Worm (Caenorhabditis elegans): ENCODE measurements around the gene rrp-1.

The rrp-1 gene

ce11 chrIV:9944279-9944678, 37.8 kb downstream of the rrp-1 start:
- TF ChIP-seq nhr-129 (tag; optimal IDR thresholded peaks at IDR 0.05) (peak; percentile 15), ceh-82 (tag; optimal IDR thresholded peaks at IDR 0.05) (no peak)

ce11 chrIV:9943214-9943613, 38.9 kb downstream of the rrp-1 start:
- no peak for TF ChIP-seq elt-1 (tag; optimal IDR thresholded peaks at IDR 0.05)
- TF ChIP-seq mab-5 (tag; optimal IDR thresholded peaks at IDR 0.05), result no peak
- TF ChIP-seq alr-1 (tag; optimal IDR thresholded peaks at IDR 0.05), result no peak
- TF ChIP-seq ceh-82 (tag; optimal IDR thresholded peaks at IDR 0.05), result no peak
- TF ChIP-seq sma-3 (GFP tag; optimal IDR thresholded peaks at IDR 0.05), result no peak

- TF ChIP-seq egl-27 (tag; optimal IDR thresholded peaks at IDR 0.05) (no peak), zag-1 (tag; optimal IDR thresholded peaks at IDR 0.05) (no peak), nhr-10 (tag; optimal IDR thresholded peaks at IDR 0.05) (no peak), F13H6.1 (tag; optimal IDR thresholded peaks at IDR 0.05) (no peak), lin-39 (tag; optimal IDR thresholded peaks at IDR 0.05) (no peak), Y55F3AM.14 (GFP tag; optimal IDR thresholded peaks at IDR 0.05) (no peak), ZK546.5 (tag; optimal IDR thresholded peaks at IDR 0.05) (no peak), sem-4 (tag; optimal IDR thresholded peaks at IDR 0.05) (no peak)
These were observed 48.5 kb downstream of the rrp-1 start, which contains the start of gene spe-29 for ce11 chrIV:9933580-9933979. Gene spe-29 (plus strand): TSS chrIV:9933880.

DNA sequence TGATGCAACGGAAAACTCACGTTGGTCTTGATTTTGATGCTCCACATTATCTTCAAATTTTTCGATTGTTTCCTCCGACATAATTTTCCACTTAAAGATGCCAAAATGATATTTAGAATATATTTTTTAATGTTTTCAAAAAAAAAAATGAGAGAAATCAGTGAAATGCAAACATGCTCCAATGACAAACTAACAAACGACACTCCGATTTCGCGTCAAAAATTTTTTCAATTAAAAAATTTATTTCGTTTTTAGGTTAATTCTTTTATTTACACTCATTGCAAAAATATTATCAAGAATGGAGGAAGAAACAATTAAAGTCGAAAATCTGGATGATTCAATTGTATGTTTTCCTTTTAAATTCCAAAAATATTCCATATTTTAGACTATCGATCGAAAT, 50.0 kb downstream of the rrp-1 start, which contains the start of the genes trmt-10A and F25H8.2:
Gene trmt-10A, minus strand, starts transcription at position 159 of the 400 bp plus-strand sequence.
Gene F25H8.2, plus strand, starts transcription at position 181 of the 400 bp plus-strand sequence.
- TF ChIP-seq nhr-25 (tag; optimal IDR thresholded peaks at IDR 0.05) (no peak), R02D3.7 (tag; optimal IDR thresholded peaks at IDR 0.05) (no peak), sem-4 (tag; optimal IDR thresholded peaks at IDR 0.05) (peak; percentile 22), nhr-21 (tag; optimal IDR thresholded peaks at IDR 0.05) (no peak), ceh-16 (tag; optimal IDR thresholded peaks at IDR 0.05) (no peak), unc-62 (GFP tag; optimal IDR thresholded peaks at IDR 0.05) (no peak), aly-2 (tag; optimal IDR thresholded peaks at IDR 0.05) (no peak), nhr-129 (tag; optimal IDR thresholded peaks at IDR 0.05) (peak; percentile 42), unc-39 (tag; optimal IDR thresholded peaks at IDR 0.05) (no peak), gmeb-1 (tag; optimal IDR thresholded peaks at IDR 0.05) (peak; percentile 33), lsy-2 (tag; optimal IDR thresholded peaks at IDR 0.05) (peak in 1 of 2 experiments; percentile 74), elt-1 (tag; optimal IDR thresholded peaks at IDR 0.05) (no peak), dmd-4 (tag; optimal IDR thresholded peaks at IDR 0.05) (no peak), F13H6.1 (tag; optimal IDR thresholded peaks at IDR 0.05) (no peak), zag-1 (tag; optimal IDR thresholded peaks at IDR 0.05) (peak; percentile 8), C34F6.9 (tag; optimal IDR thresholded peaks at IDR 0.05) (peak; percentile 93), mbf-1 (tag; optimal IDR thresholded peaks at IDR 0.05) (no peak), sma-3 (GFP tag; optimal IDR thresholded peaks at IDR 0.05) (no peak), ztf-11 (tag; optimal IDR thresholded peaks at IDR 0.05) (no peak), ZK546.5 (tag; optimal IDR thresholded peaks at IDR 0.05) (no peak), crh-2 (tag; optimal IDR thresholded peaks at IDR 0.05) (peak; percentile 26), snpc-4 (tag; optimal IDR thresholded peaks at IDR 0.05) (no peak), fos-1 (tag; optimal IDR thresholded peaks at IDR 0.05) (no peak), lin-13 (GFP tag; optimal IDR thresholded peaks at IDR 0.05) (peak; percentile 15), peb-1 (tag; optimal IDR thresholded peaks at IDR 0.05) (no peak), Y55F3AM.14 (GFP tag; optimal IDR thresholded peaks at IDR 0.05) (no peak), elt-3 (tag; optimal IDR thresholded peaks at IDR 0.05) (no peak), nhr-12 (tag; optimal IDR thresholded peaks at IDR 0.05) (no peak), mdl-1 (tag; optimal IDR thresholded peaks at IDR 0.05) (no peak), nhr-6 (tag; optimal IDR thresholded peaks at IDR 0.05) (no peak), lin-11 (tag; optimal IDR thresholded peaks at IDR 0.05) (no peak), ztf-4 (tag; optimal IDR thresholded peaks at IDR 0.05) (no peak), nhr-23 (tag; optimal IDR thresholded peaks at IDR 0.05) (no peak), ceh-82 (tag; optimal IDR thresholded peaks at IDR 0.05) (no peak), nhr-237 (tag; optimal IDR thresholded peaks at IDR 0.05) (no peak), sma-9 (GFP tag; optimal IDR thresholded peaks at IDR 0.05) (no peak), sma-9 (tag; optimal IDR thresholded peaks at IDR 0.05) (no peak), skn-1 (tag; optimal IDR thresholded peaks at IDR 0.05) (no peak), ztf-1 (GFP tag; conservative IDR thresholded peaks at IDR 0.05) (no peak), nhr-10 (tag; optimal IDR thresholded peaks at IDR 0.05) (no peak), nhr-77 (tag; optimal IDR thresholded peaks at IDR 0.05) (no peak), lin-39 (tag; optimal IDR thresholded peaks at IDR 0.05) (no peak), egl-27 (tag; optimal IDR thresholded peaks at IDR 0.05) (no peak), blmp-1 (tag; optimal IDR thresholded peaks at IDR 0.05; ENCODE audit: insufficient read depth) (no peak), nhr-11 (tag; optimal IDR thresholded peaks at IDR 0.05) (no peak), alr-1 (tag; optimal IDR thresholded peaks at IDR 0.05) (no peak), mab-5 (tag; optimal IDR thresholded peaks at IDR 0.05) (no peak), unc-55 (GFP tag; optimal IDR thresholded peaks at IDR 0.05) (peak; percentile 89)
